Fruit fly (Drosophila melanogaster) whole organism, embryonic: ENCODE data around the gene CG31038.

Experiments used
- Ada2b ChIP-seq: fragments of 200-800 bp; sonication (Bioruptor generic); IDR thresholded peaks from 2 replicates; pipeline ENCODE4 v1.3.6; 2022; ENCODE audit warnings: missing biosample characterization, missing genetic modification characterization
- CG10147 ChIP-seq: fragments of 200-800 bp; sonication (Bioruptor generic); optimal IDR thresholded peaks from 2 replicates; lab custom pipeline; 2019; ENCODE audit warnings: missing biosample characterization, mild to moderate bottlenecking, missing genetic modification characterization, moderate library complexity
- CG10274 ChIP-seq: fragments of 200-800 bp; sonication (Bioruptor generic); optimal IDR thresholded peaks from 3 replicates; lab custom pipeline; 2017; ENCODE audit warnings: missing biosample characterization, mild to moderate bottlenecking, missing genetic modification characterization
- CG10431 ChIP-seq: fragments of 200-800 bp; sonication (Bioruptor generic); optimal IDR thresholded peaks from 3 replicates; lab custom pipeline; 2018; ENCODE audit warnings: missing biosample characterization, mild to moderate bottlenecking, missing genetic modification characterization
- CG10979 ChIP-seq: fragments of 200-800 bp; sonication (Bioruptor generic); optimal IDR thresholded peaks from 2 replicates; lab custom pipeline; 2018; ENCODE audit warnings: missing biosample characterization, mild to moderate bottlenecking, missing genetic modification characterization, moderate library complexity
- CG13296 ChIP-seq: fragments of 200-800 bp; sonication (Bioruptor generic); optimal IDR thresholded peaks from 3 replicates; lab custom pipeline; 2018; ENCODE audit warnings: missing biosample characterization, mild to moderate bottlenecking, missing genetic modification characterization
- CG14710 ChIP-seq: fragments of 200-800 bp; sonication (Bioruptor generic); optimal IDR thresholded peaks from 3 replicates; lab custom pipeline; 2019; ENCODE audit warnings: missing biosample characterization, mild to moderate bottlenecking, missing genetic modification characterization, moderate library complexity
- CG15011 ChIP-seq: fragments of 200-800 bp; sonication (Bioruptor generic); optimal IDR thresholded peaks from 3 replicates; lab custom pipeline; 2018; ENCODE audit warnings: missing biosample characterization, mild to moderate bottlenecking, missing genetic modification characterization
- CG16779 ChIP-seq: fragments of 200-800 bp; sonication (Bioruptor generic); IDR thresholded peaks from 2 replicates; pipeline ENCODE4 v1.3.6; 2022; ENCODE audit warnings: missing biosample characterization, missing genetic modification characterization
- CG17328 ChIP-seq: fragments of 200-800 bp; sonication (Bioruptor generic); IDR thresholded peaks from 2 replicates; pipeline ENCODE4 v1.3.6; 2022; ENCODE audit warnings: missing biosample characterization, missing genetic modification characterization
- CG18011 ChIP-seq: fragments of 200-800 bp; sonication (Bioruptor generic); optimal IDR thresholded peaks from 2 replicates; lab custom pipeline; 2017; ENCODE audit warnings: missing biosample characterization, missing genetic modification characterization, mild to moderate bottlenecking, moderate library complexity, missing genotype
- CG31224 ChIP-seq: fragments of 200-800 bp; sonication (Bioruptor generic); IDR thresholded peaks from 2 replicates; pipeline ENCODE4 v1.3.6; 2022; ENCODE audit warnings: missing biosample characterization, missing genetic modification characterization
- CG33213 ChIP-seq: fragments of 200-800 bp; sonication (Bioruptor generic); optimal IDR thresholded peaks from 3 replicates; lab custom pipeline; 2016; ENCODE audit warnings: missing biosample characterization, missing genetic modification characterization
- CG5180 ChIP-seq: fragments of 200-800 bp; sonication (Bioruptor generic); optimal IDR thresholded peaks from 3 replicates; lab custom pipeline; 2017; ENCODE audit warnings: missing biosample characterization, missing genetic modification characterization, mild to moderate bottlenecking, moderate library complexity, missing genetic modification reagents
- CG6791 ChIP-seq: fragments of 200-800 bp; sonication (Bioruptor generic); IDR thresholded peaks from 3 replicates; pipeline ENCODE4 v1.3.6; 2022; ENCODE audit warnings: missing biosample characterization, missing genetic modification characterization; ENCODE audit not compliant: partially characterized antibody
- CG6854 ChIP-seq: fragments of 200-800 bp; sonication (Bioruptor generic); optimal IDR thresholded peaks from 3 replicates; lab custom pipeline; 2017; ENCODE audit warnings: missing biosample characterization, mild to moderate bottlenecking, missing genetic modification characterization
- CG7372 ChIP-seq: fragments of 200-800 bp; sonication (Bioruptor generic); IDR thresholded peaks from 2 replicates; pipeline ENCODE4 v1.3.6; 2022; ENCODE audit warnings: missing biosample characterization, missing genetic modification characterization
- CG7556 ChIP-seq: fragments of 200-800 bp; sonication (Bioruptor generic); optimal IDR thresholded peaks from 2 replicates; lab custom pipeline; 2017; ENCODE audit warnings: missing biosample characterization, mild to moderate bottlenecking, missing genetic modification characterization
- CG9215 ChIP-seq: fragments of 200-800 bp; sonication (Bioruptor generic); IDR thresholded peaks from 2 replicates; pipeline ENCODE4 v1.3.6; 2022; ENCODE audit warnings: missing biosample characterization, missing genetic modification characterization
- CG9797 ChIP-seq: fragments of 200-800 bp; sonication (Bioruptor generic); optimal IDR thresholded peaks from 3 replicates; lab custom pipeline; 2018; ENCODE audit warnings: missing biosample characterization, mild to moderate bottlenecking, missing genetic modification characterization
- D ChIP-seq, 2 experiments: fragments of 200-800 bp in 1 of 2; fragments of >200 bp in 1 of 2; sonication (Bioruptor generic) in 1 of 2; optimal IDR thresholded peaks; 2 replicates in 1 of 2; 3 replicates in 1 of 2; lab custom pipeline; 2017; ENCODE audit warnings: mild to moderate bottlenecking in 1 of 2, missing biosample characterization in 1 of 2, missing genetic modification characterization in 1 of 2, missing genetic modification reagents in 1 of 2
- Dip2 ChIP-seq: fragments of 200-800 bp; sonication (Bioruptor generic); IDR thresholded peaks from 2 replicates; pipeline ENCODE4 v1.3.6; 2022; ENCODE audit warnings: missing biosample characterization, missing genetic modification characterization
- Drgx ChIP-seq: fragments of 200-800 bp; sonication (Bioruptor generic); IDR thresholded peaks from 2 replicates; pipeline ENCODE4 v1.3.6; 2022; ENCODE audit warnings: missing biosample characterization, missing genetic modification characterization
- ERR ChIP-seq: fragments of 200-800 bp; sonication (Bioruptor generic); optimal IDR thresholded peaks from 2 replicates; lab custom pipeline; 2016; ENCODE audit warnings: missing biosample characterization, missing genetic modification characterization
- Hr39 ChIP-seq: fragments of >200 bp; optimal IDR thresholded peaks from 2 replicates; lab custom pipeline; 2017
- Med ChIP-seq: fragments of 200-800 bp; sonication (Bioruptor generic); peaks from one replicate; lab custom pipeline; 2016; ENCODE audit warnings: missing biosample characterization, missing genetic modification characterization, mild to moderate bottlenecking, inconsistent platforms, moderate library complexity
- Mes4 ChIP-seq: fragments of 200-800 bp; sonication (Bioruptor generic); optimal IDR thresholded peaks from 2 replicates; lab custom pipeline; 2016; ENCODE audit warnings: missing biosample characterization, missing genetic modification characterization
- NC2β ChIP-seq: fragments of 200-800 bp; sonication (Bioruptor generic); optimal IDR thresholded peaks from 2 replicates; lab custom pipeline; 2016; ENCODE audit warnings: missing biosample characterization, missing genetic modification characterization
- Sry-δ ChIP-seq: fragments of 200-800 bp; sonication (Bioruptor generic); optimal IDR thresholded peaks from 2 replicates; lab custom pipeline; 2016; ENCODE audit warnings: missing biosample characterization, missing genetic modification characterization
- aop ChIP-seq: fragments of 200-800 bp; sonication (Bioruptor generic); IDR thresholded peaks from 2 replicates; pipeline ENCODE4 v1.3.6; 2022; ENCODE audit warnings: missing biosample characterization, missing genetic modification characterization
- bbx ChIP-seq: fragments of 200-800 bp; sonication (Bioruptor generic); IDR thresholded peaks from 2 replicates; pipeline ENCODE4 v1.3.6; 2022; ENCODE audit warnings: missing biosample characterization, missing genetic modification characterization; ENCODE audit not compliant: partially characterized antibody
- bsh ChIP-seq, 2 experiments: fragments of 200-800 bp; sonication (Bioruptor generic); optimal IDR thresholded peaks; 2 replicates each; lab custom pipeline; 2017 to 2018; ENCODE audit warnings: mild to moderate bottlenecking in 2 of 2, missing biosample characterization in 2 of 2, missing genetic modification characterization in 2 of 2, moderate library complexity in 1 of 2
- ci ChIP-seq: fragments of 200-800 bp; sonication (Bioruptor generic); IDR thresholded peaks from 3 replicates; pipeline ENCODE4 v1.3.6; 2022; ENCODE audit warnings: missing biosample characterization, missing genetic modification characterization
- disco-r ChIP-seq: fragments of 200-800 bp; sonication (Bioruptor generic); optimal IDR thresholded peaks from 2 replicates; lab custom pipeline; 2016; ENCODE audit warnings: missing biosample characterization, missing genetic modification characterization
- eyg ChIP-seq: fragments of 200-800 bp; sonication (Bioruptor generic); optimal IDR thresholded peaks from 3 replicates; lab custom pipeline; 2016; ENCODE audit warnings: missing biosample characterization, missing genetic modification characterization
- gcm ChIP-seq: fragments of 200-800 bp; sonication (Bioruptor generic); optimal IDR thresholded peaks from 2 replicates; lab custom pipeline; 2019; ENCODE audit warnings: missing biosample characterization, mild to moderate bottlenecking, missing genetic modification characterization, moderate library complexity
- kah ChIP-seq: fragments of 200-800 bp; sonication (Bioruptor generic); optimal IDR thresholded peaks from 2 replicates; lab custom pipeline; 2018; ENCODE audit warnings: missing biosample characterization, mild to moderate bottlenecking, missing genetic modification characterization
- klu ChIP-seq: fragments of 200-800 bp; sonication (Bioruptor generic); IDR thresholded peaks from 2 replicates; pipeline ENCODE4 v1.3.6; 2022; ENCODE audit warnings: missing biosample characterization, missing genetic modification characterization
- nom ChIP-seq: fragments of 200-800 bp; sonication (Bioruptor generic); optimal IDR thresholded peaks from 2 replicates; lab custom pipeline; 2017; ENCODE audit warnings: missing biosample characterization, missing genetic modification characterization, mild to moderate bottlenecking, moderate library complexity, missing genetic modification reagents
- phol ChIP-seq: fragments of 200-800 bp; sonication (Bioruptor generic); optimal IDR thresholded peaks from 3 replicates; lab custom pipeline; 2018; ENCODE audit warnings: missing biosample characterization, mild to moderate bottlenecking, missing genetic modification characterization, moderate library complexity
- salm ChIP-seq: fragments of 200-800 bp; sonication (Bioruptor generic); optimal IDR thresholded peaks from 2 replicates; lab custom pipeline; 2018; ENCODE audit warnings: missing biosample characterization, mild to moderate bottlenecking, missing genetic modification characterization
- sens ChIP-seq: fragments of 200-800 bp; sonication (Bioruptor generic); peaks from one replicate; lab custom pipeline; 2016; ENCODE audit warnings: missing biosample characterization, missing genetic modification characterization
- sens-2 ChIP-seq: fragments of 200-800 bp; sonication (Bioruptor generic); IDR thresholded peaks from 2 replicates; pipeline ENCODE4 v1.3.6; 2022; ENCODE audit warnings: missing biosample characterization, missing genetic modification characterization
- sr ChIP-seq: fragments of 200-800 bp; sonication (Bioruptor generic); IDR thresholded peaks from 3 replicates; pipeline ENCODE4 v1.3.6; 2022; ENCODE audit warnings: missing biosample characterization, missing genetic modification characterization
- tin ChIP-seq: fragments of 200-800 bp; sonication (Bioruptor generic); optimal IDR thresholded peaks from 3 replicates; lab custom pipeline; 2016; ENCODE audit warnings: missing biosample characterization, missing genetic modification characterization

Gene CG31038

dm6 chr3R:29875830-29876229 is 1.0 kb upstream of the CG31038 start:
- TF ChIP-seq phol (tag; lab: Kevin White, UChicago) (no peak), Mes4 (no peak), CG7372 (peak; percentile 44), salm (tag; lab: Kevin White, UChicago) (no peak), CG10431 (GFP tag; lab: Kevin White, UChicago) (no peak), CG6854 (GFP tag; lab: Kevin White, UChicago) (no peak), CG5180 (no peak), Sry-δ (no peak), CG13296 (GFP tag; lab: Kevin White, UChicago) (no peak), Med (GFP tag; lab: Kevin White, UChicago) (peak; percentile 12), CG15011 (GFP tag; lab: Kevin White, UChicago) (no peak), nom (GFP tag; lab: Kevin White, UChicago) (peak; percentile 34), Drgx (peak; percentile 75), CG6791 (no peak), CG17328 (GFP tag; lab: Robert Waterston, UW) (no peak), CG9797 (GFP tag; lab: Kevin White, UChicago) (no peak), CG10147 (GFP tag; lab: Kevin White, UChicago) (no peak), CG10274 (GFP tag; lab: Kevin White, UChicago) (no peak), eyg (GFP tag; lab: Kevin White, UChicago) (no peak), CG18011 (GFP tag; lab: Kevin White, UChicago) (no peak), ci (GFP tag; lab: Robert Waterston, UW) (0 out of 3 replicates have a peak, but pooled peaks have one; percentile 54), Hr39 (lab: Kevin White, UChicago) (no peak), CG14710 (tag; lab: Kevin White, UChicago) (no peak), CG10979 (tag; lab: Kevin White, UChicago) (peak; percentile 4), gcm (GFP tag; lab: Kevin White, UChicago) (no peak), bbx (GFP tag; lab: Robert Waterston, UW) (no peak), sr (GFP tag; lab: Robert Waterston, UW) (no peak), CG9215 (no peak), disco-r (GFP tag; lab: Kevin White, UChicago) (no peak), aop (no peak), D (optimal IDR thresholded peaks at IDR 0.05; lab: Kevin White, UChicago) (no peak), D (GFP tag; optimal IDR thresholded peaks at IDR 0.05; lab: Kevin White, UChicago) (no peak), CG16779 (GFP tag; lab: Robert Waterston, UW) (no peak), Ada2b (GFP tag; lab: Robert Waterston, UW) (no peak), bsh (GFP tag; optimal IDR thresholded peaks at IDR 0.05; lab: Kevin White, UChicago) (peak in 1 of 2 experiments; percentile 52), tin (GFP tag; lab: Kevin White, UChicago) (no peak), klu (GFP tag; lab: Robert Waterston, UW) (no peak), sens (GFP tag; lab: Kevin White, UChicago) (no peak), NC2β (no peak), Dip2 (no peak), CG7556 (GFP tag; lab: Kevin White, UChicago) (no peak), CG31224 (GFP tag; lab: Robert Waterston, UW) (no peak), kah (GFP tag; lab: Kevin White, UChicago) (no peak), ERR (GFP tag; lab: Kevin White, UChicago) (no peak), sens-2 (GFP tag; lab: Robert Waterston, UW) (no peak), CG33213 (GFP tag; lab: Kevin White, UChicago) (no peak)
